Worm (Caenorhabditis elegans) whole organism, early embryonic: ENCODE results near the gene istr-1.

Experiments
- B0310.2 ChIP-seq: sonication (generic microtip); optimal IDR thresholded peaks from 2 replicates; lab custom pipeline; 2016; ENCODE audit warnings: mild to moderate bottlenecking, missing genetic modification characterization, missing compliant biosample characterization
- F13C5.2 ChIP-seq: sonication (generic microtip); optimal IDR thresholded peaks from 2 replicates; lab custom pipeline; 2017; ENCODE audit warnings: mild to moderate bottlenecking, missing genetic modification characterization, inconsistent platforms, missing compliant biosample characterization
- aly-1 ChIP-seq: sonication (generic microtip); optimal IDR thresholded peaks from 2 replicates; lab custom pipeline; 2016; ENCODE audit warnings: missing genetic modification characterization, missing compliant biosample characterization
- ama-1 ChIP-seq: fragments of 150-350 bp; optimal IDR thresholded peaks from 2 replicates; lab custom pipeline; 2014
- ceh-13 ChIP-seq: fragments of 200-800 bp; sonication (Bioruptor generic); optimal IDR thresholded peaks from 2 replicates; lab custom pipeline; 2018; ENCODE audit warnings: mild to moderate bottlenecking, missing genetic modification characterization, missing compliant biosample characterization
- ceh-36 ChIP-seq: sonication (generic microtip); optimal IDR thresholded peaks from 2 replicates; lab custom pipeline; 2016; ENCODE audit warnings: missing genetic modification characterization, inconsistent platforms, missing compliant biosample characterization
- ets-7 ChIP-seq: sonication (generic microtip); optimal IDR thresholded peaks from 2 replicates; lab custom pipeline; 2016; ENCODE audit warnings: missing genotype, missing genetic modification characterization, missing compliant biosample characterization
- flt-1 ChIP-seq: fragments of 200-800 bp; sonication (Bioruptor generic); IDR thresholded peaks from 2 replicates; pipeline ENCODE4 v1.3.6; 2022; ENCODE audit warnings: missing genetic modification characterization, missing compliant biosample characterization
- hmbx-1 ChIP-seq: sonication (generic microtip); optimal IDR thresholded peaks from 2 replicates; lab custom pipeline; 2016; ENCODE audit warnings: mild to moderate bottlenecking, missing genetic modification characterization, missing compliant biosample characterization
- hmg-4 ChIP-seq: fragments of 200-800 bp; sonication (Bioruptor generic); optimal IDR thresholded peaks from 2 replicates; lab custom pipeline; 2018; ENCODE audit warnings: mild to moderate bottlenecking, missing genetic modification characterization, missing compliant biosample characterization
- hnd-1 ChIP-seq: sonication (generic microtip); optimal IDR thresholded peaks from 2 replicates; lab custom pipeline; 2016; ENCODE audit warnings: missing genetic modification characterization, missing compliant biosample characterization
- pes-1 ChIP-seq: fragments of 200-800 bp; sonication (Bioruptor generic); IDR thresholded peaks from 2 replicates; pipeline ENCODE4 v1.3.6; 2022; ENCODE audit warnings: missing genetic modification reagents, missing genetic modification characterization, missing compliant biosample characterization
- scrt-1 ChIP-seq: fragments of 200-800 bp; sonication (Bioruptor generic); IDR thresholded peaks from 2 replicates; pipeline ENCODE4 v1.3.6; 2022; ENCODE audit warnings: missing genetic modification characterization, missing compliant biosample characterization
- sea-1 ChIP-seq: fragments of 200-800 bp; sonication (Bioruptor generic); conservative IDR thresholded peaks from 2 replicates; pipeline ENCODE4 v1.3.6; 2022; ENCODE audit warnings: missing genetic modification characterization, missing compliant biosample characterization
- tbx-11 ChIP-seq: fragments of 200-800 bp; sonication (Bioruptor generic); IDR thresholded peaks from 2 replicates; pipeline ENCODE4 v1.3.6; 2022; ENCODE audit warnings: missing genetic modification characterization, missing compliant biosample characterization
- tbx-37 ChIP-seq: fragments of 200-800 bp; sonication (Bioruptor generic); conservative IDR thresholded peaks from 2 replicates; pipeline ENCODE4 v1.3.6; 2022; ENCODE audit warnings: missing genetic modification reagents, missing genetic modification characterization, missing compliant biosample characterization
- tra-4 ChIP-seq: sonication (generic microtip); optimal IDR thresholded peaks from 2 replicates; lab custom pipeline; 2017; ENCODE audit warnings: missing genetic modification characterization, missing compliant biosample characterization

Gene istr-1

DNA sequence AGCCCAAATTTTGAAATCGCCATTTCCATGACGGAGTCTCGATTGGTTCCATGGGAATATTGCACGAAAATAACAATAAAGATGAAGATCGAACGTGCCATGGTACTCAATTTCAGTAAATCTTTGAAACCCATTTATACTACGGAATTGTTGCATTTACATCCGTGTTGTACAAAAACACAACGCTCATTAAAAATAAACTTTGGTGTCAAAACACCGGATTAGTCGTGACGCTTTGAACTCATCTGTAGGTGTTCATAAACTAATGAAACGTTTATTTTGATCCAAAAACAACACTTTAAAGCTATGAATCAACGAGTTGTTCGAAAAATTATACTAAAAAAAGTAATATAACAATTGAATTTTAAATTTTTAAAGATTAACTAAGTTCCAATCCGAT lies 16.5 kb downstream of the istr-1 start, which contains the start of gene R11D1.4:
R11D1.4 (minus strand) TSS at position 101 of the 400 bp plus-strand sequence.
- TF ChIP-seq aly-1 (tag; lab: Kevin White, UChicago) (no peak), ets-7 (tag; lab: Kevin White, UChicago) (no peak), F13C5.2 (tag; lab: Kevin White, UChicago) (no peak), ceh-36 (tag; lab: Kevin White, UChicago) (no peak), sea-1 (GFP tag; lab: Robert Waterston, UW) (no peak), B0310.2 (no peak), ama-1 (lab: Kevin White, UChicago) (no peak), hnd-1 (tag; lab: Kevin White, UChicago) (no peak), flt-1 (GFP tag; lab: Robert Waterston, UW) (no peak), ceh-13 (GFP tag; lab: Kevin White, UChicago) (no peak), hmbx-1 (no peak), pes-1 (GFP tag; lab: Robert Waterston, UW) (no peak), scrt-1 (GFP tag; lab: Robert Waterston, UW) (no peak), hmg-4 (GFP tag; lab: Kevin White, UChicago) (no peak)

DNA sequence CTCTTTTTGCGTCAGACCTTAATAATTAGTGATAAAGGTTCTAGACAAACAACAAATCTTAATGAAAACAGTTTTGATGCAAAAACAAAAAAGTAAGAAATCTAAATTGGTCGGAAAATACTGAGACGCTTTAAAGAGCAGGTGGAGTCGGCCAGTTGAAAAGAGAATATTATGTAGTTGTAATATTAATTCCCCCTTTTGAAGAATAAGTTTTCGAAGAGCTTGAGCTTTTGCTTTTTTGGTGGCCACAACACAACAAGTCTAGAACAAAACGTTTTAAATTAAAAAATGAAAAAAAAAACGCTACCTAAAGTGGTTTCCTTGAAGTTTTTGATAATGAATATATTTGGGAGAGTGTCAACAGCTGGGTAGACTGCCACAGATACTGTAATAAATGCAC lies 18.8 kb downstream of the istr-1 start, which contains the start of gene str-178:
str-178 (minus strand) TSS at position 101 of the 400 bp plus-strand sequence.
- TF ChIP-seq aly-1 (tag; lab: Kevin White, UChicago) (no peak), F13C5.2 (tag; lab: Kevin White, UChicago) (no peak), tra-4 (tag; lab: Kevin White, UChicago) (no peak), sea-1 (GFP tag; lab: Robert Waterston, UW) (no peak), ets-7 (tag; lab: Kevin White, UChicago) (no peak), scrt-1 (GFP tag; lab: Robert Waterston, UW) (no peak), ceh-36 (tag; lab: Kevin White, UChicago) (no peak), hnd-1 (tag; lab: Kevin White, UChicago) (no peak), hmg-4 (GFP tag; lab: Kevin White, UChicago) (no peak), hmbx-1 (no peak), flt-1 (GFP tag; lab: Robert Waterston, UW) (no peak), ama-1 (lab: Kevin White, UChicago) (no peak), tbx-11 (GFP tag; lab: Robert Waterston, UW) (no peak), ceh-13 (GFP tag; lab: Kevin White, UChicago) (no peak)

DNA sequence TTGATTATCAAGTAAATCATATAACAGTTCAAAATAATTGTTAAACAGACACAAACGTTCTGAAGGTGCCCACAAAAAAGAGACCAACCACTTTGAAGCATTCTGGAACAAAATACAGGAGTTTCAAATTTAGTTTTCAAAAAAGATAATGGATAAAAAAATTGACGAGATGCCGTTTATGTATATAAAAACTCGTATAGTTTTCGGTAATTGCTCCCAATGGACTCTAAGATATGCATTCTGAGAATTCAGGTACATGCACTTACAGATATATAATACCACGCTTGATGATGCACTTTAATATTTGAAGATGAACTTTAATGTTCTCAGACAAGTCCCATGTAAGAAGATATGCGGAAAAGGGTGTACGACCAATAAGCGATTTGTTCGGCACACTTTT lies 21.0 kb downstream of the istr-1 start, which contains the start of gene str-181:
str-181 (minus strand) TSS at position 101 of the 400 bp plus-strand sequence.
- TF ChIP-seq ceh-36 (tag; lab: Kevin White, UChicago) (no peak), hmg-4 (GFP tag; lab: Kevin White, UChicago) (no peak), hnd-1 (tag; lab: Kevin White, UChicago) (no peak), F13C5.2 (tag; lab: Kevin White, UChicago) (no peak), hmbx-1 (no peak), tra-4 (tag; lab: Kevin White, UChicago) (no peak), ceh-13 (GFP tag; lab: Kevin White, UChicago) (no peak), B0310.2 (no peak), flt-1 (GFP tag; lab: Robert Waterston, UW) (no peak), tbx-11 (GFP tag; lab: Robert Waterston, UW) (no peak), sea-1 (GFP tag; lab: Robert Waterston, UW) (no peak), tbx-37 (no peak), pes-1 (GFP tag; lab: Robert Waterston, UW) (no peak), scrt-1 (GFP tag; lab: Robert Waterston, UW) (no peak)

DNA sequence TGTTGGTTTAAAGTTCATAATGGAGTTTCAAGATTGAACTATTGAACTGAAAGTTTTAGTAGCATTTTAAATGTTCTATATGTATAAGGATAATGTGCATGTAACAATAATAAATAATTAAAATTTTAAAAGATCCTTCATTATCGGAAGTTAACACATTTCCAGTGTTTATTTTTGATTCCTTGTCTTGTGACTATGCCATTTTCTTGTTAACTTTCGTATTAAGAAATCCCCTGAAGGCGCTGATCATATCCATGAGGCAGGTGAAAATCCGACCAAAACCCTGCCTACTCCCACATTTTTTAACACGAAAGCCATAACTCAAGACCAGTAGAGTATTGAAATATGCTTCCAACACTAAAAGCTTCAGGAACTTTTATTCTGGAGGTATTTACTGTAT lies 22.1 kb downstream of the istr-1 start, which contains the start of gene R11D1.7:
R11D1.7 (plus strand) TSS at position 301 of the 400 bp plus-strand sequence.
- TF ChIP-seq ama-1 (lab: Kevin White, UChicago), result no peak
- TF ChIP-seq scrt-1 (GFP tag; lab: Robert Waterston, UW), result no peak

DNA sequence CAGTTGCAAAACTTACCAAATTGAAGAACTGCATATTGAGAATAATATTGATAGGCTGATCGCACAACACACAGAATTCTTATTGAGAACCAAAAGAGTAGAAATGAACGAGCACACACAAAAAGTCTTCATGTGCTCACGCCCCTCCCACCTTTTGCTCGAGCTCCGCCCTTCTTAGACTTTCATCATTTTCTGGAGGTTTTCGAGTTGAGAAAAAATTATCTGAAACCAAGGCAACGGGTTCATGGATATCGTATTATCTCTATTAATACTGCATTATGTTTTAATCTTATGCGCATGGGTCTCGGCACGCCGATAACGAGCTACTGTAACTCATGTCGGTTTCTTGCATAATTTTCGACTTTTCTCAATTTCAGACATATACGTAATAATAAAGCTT lies 28.2 kb downstream of the istr-1 start, which contains the start of gene R11D1.12:
R11D1.12 (minus strand) TSS at position 101 of the 400 bp plus-strand sequence.
- TF ChIP-seq sea-1 (GFP tag; lab: Robert Waterston, UW) (no peak), ceh-13 (GFP tag; lab: Kevin White, UChicago) (no peak), ama-1 (lab: Kevin White, UChicago) (no peak), scrt-1 (GFP tag; lab: Robert Waterston, UW) (no peak), tra-4 (tag; lab: Kevin White, UChicago) (no peak), hmbx-1 (no peak), ceh-36 (tag; lab: Kevin White, UChicago) (no peak), ets-7 (tag; lab: Kevin White, UChicago) (no peak), pes-1 (GFP tag; lab: Robert Waterston, UW) (no peak), tbx-11 (GFP tag; lab: Robert Waterston, UW) (no peak), tbx-37 (no peak), B0310.2 (no peak), F13C5.2 (tag; lab: Kevin White, UChicago) (no peak), hnd-1 (tag; lab: Kevin White, UChicago) (no peak)

- TF ChIP-seq ceh-36 (tag; lab: Kevin White, UChicago) (no peak), scrt-1 (GFP tag; lab: Robert Waterston, UW) (no peak), flt-1 (GFP tag; lab: Robert Waterston, UW) (no peak), F13C5.2 (tag; lab: Kevin White, UChicago) (no peak), sea-1 (GFP tag; lab: Robert Waterston, UW) (no peak), ama-1 (lab: Kevin White, UChicago) (no peak), ceh-13 (GFP tag; lab: Kevin White, UChicago) (no peak), pes-1 (GFP tag; lab: Robert Waterston, UW) (no peak), hmg-4 (GFP tag; lab: Kevin White, UChicago) (no peak), tbx-37 (no peak), aly-1 (tag; lab: Kevin White, UChicago) (no peak)
These were observed 29.5 kb downstream of the istr-1 start, which contains the start of gene R11D1.13 for ce11 chrV:12727104-12727637. R11D1.13 (plus strand) TSS chrV:12727154.
